Worm (Caenorhabditis elegans) whole organism, L3 larva: ENCODE measurements around the gene T03G11.10.

Experiments used
- ama-1 ChIP-seq: fragments of 150-350 bp; optimal IDR thresholded peaks from 2 replicates; lab custom pipeline; 2018
- ceh-9 ChIP-seq: sonication (generic microtip); optimal IDR thresholded peaks from 2 replicates; lab custom pipeline; 2018; ENCODE audit warnings: missing biosample characterization, missing genetic modification characterization
- daf-12 ChIP-seq: fragments of 150-350 bp; optimal IDR thresholded peaks from 2 replicates; lab custom pipeline; 2014; ENCODE audit warnings: missing biosample characterization, missing genetic modification reagents, missing genetic modification characterization
- fkh-10 ChIP-seq: sonication (generic microtip); optimal IDR thresholded peaks from 2 replicates; lab custom pipeline; 2017; ENCODE audit warnings: missing biosample characterization, missing genetic modification reagents, missing genetic modification characterization
- jun-1 ChIP-seq: fragments of 150-350 bp; optimal IDR thresholded peaks from 2 replicates; lab custom pipeline; 2014; ENCODE audit warnings: missing biosample characterization, missing genetic modification reagents, missing genetic modification characterization
- mdl-1 ChIP-seq: fragments of 150-350 bp; optimal IDR thresholded peaks from 2 replicates; lab custom pipeline; 2014; ENCODE audit warnings: missing biosample characterization, missing genetic modification characterization
- nhr-23 ChIP-seq: fragments of 150-350 bp; optimal IDR thresholded peaks from 2 replicates; lab custom pipeline; 2014; ENCODE audit warnings: missing biosample characterization, missing genetic modification reagents, missing genetic modification characterization
- nhr-28 ChIP-seq: fragments of 150-350 bp; optimal IDR thresholded peaks from 2 replicates; lab custom pipeline; 2014; ENCODE audit warnings: missing biosample characterization, missing genetic modification characterization
- pqm-1 ChIP-seq: fragments of 150-350 bp; optimal IDR thresholded peaks from 2 replicates; lab custom pipeline; 2017; ENCODE audit warnings: missing biosample characterization, missing genetic modification characterization, inconsistent platforms
- unc-62 ChIP-seq: fragments of 150-350 bp; sonication (generic microtip); optimal IDR thresholded peaks from 4 replicates; lab custom pipeline; 2014; ENCODE audit warnings: missing biosample characterization, missing genetic modification reagents, missing genetic modification characterization
- ztf-4 ChIP-seq: fragments of 150-350 bp; optimal IDR thresholded peaks from 2 replicates; lab custom pipeline; 2014; ENCODE audit warnings: missing biosample characterization, missing genetic modification characterization

DNA sequence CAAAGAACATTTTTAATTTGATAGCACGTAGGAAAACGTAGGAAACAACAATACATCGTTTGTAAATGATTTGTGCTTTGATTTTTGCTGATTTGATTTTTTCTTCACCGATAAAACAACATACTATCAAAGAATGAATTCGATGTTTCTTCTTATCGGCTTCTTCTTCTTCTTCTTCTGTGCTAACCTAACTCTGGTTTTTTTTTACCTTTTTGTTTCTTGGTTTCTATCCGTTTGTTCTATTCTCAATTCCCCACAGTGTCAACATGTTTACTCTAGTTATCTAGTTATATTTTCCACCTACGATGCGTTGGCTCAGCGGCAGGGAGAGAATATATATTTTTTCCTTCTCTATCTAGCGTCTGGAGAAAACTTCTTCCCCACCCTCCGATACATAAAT lies 36.8 kb upstream of the T03G11.10 start:
- TF ChIP-seq daf-12 (tag; lab: Kevin White, UChicago) (no peak), mdl-1 (tag; lab: Kevin White, UChicago) (no peak), ama-1 (lab: Kevin White, UChicago) (no peak), unc-62 (no peak), fkh-10 (GFP tag; lab: Kevin White, UChicago) (no peak), nhr-23 (no peak), pqm-1 (no peak), jun-1 (tag; lab: Kevin White, UChicago) (no peak), nhr-28 (no peak), ceh-9 (tag; lab: Kevin White, UChicago) (no peak), ztf-4 (tag; lab: Kevin White, UChicago) (no peak)
